Fruit fly (Drosophila melanogaster): ENCODE measurements around the gene ND-13B.

dm6 chr3L:10665433-10666150 lies 28.3 kb downstream of the ND-13B start:
- peak; percentile 99 for TF ChIP-seq h (GFP tag; optimal IDR thresholded peaks at IDR 0.05)
- peak; percentile 95 for TF ChIP-seq ey (GFP tag; optimal IDR thresholded peaks at IDR 0.05)
- TF ChIP-seq Dfd (GFP tag; optimal IDR thresholded peaks at IDR 0.05): peak; percentile 98
- peak; percentile 98 for TF ChIP-seq OdsH (GFP tag; optimal IDR thresholded peaks at IDR 0.05)
- peak; percentile 97 for TF ChIP-seq psq (GFP tag; optimal IDR thresholded peaks at IDR 0.05)
- no peak for TF ChIP-seq lola (GFP tag; optimal IDR thresholded peaks at IDR 0.05)
- TF ChIP-seq jim (GFP tag; optimal IDR thresholded peaks at IDR 0.05): no peak
- no peak for TF ChIP-seq Abd-B (GFP tag; optimal IDR thresholded peaks at IDR 0.05)

Data from whole organism, wandering third instar larva.